Worm (Caenorhabditis elegans): Measurements from ENCODE around the gene K02E10.7.

The K02E10.7 gene

ce11 chrX:2482622-2483021, 25.7 kb downstream of the K02E10.7 start, which contains the start of gene K02E10.6:
K02E10.6 (minus strand) TSS chrX:2482770.
- peak; percentile 24 for TF ChIP-seq fos-1 (tag; optimal IDR thresholded peaks at IDR 0.05)
- no peak for TF ChIP-seq elt-1 (tag; optimal IDR thresholded peaks at IDR 0.05)

- TF ChIP-seq ceh-16 (tag; optimal IDR thresholded peaks at IDR 0.05) (no peak), nhr-77 (tag; optimal IDR thresholded peaks at IDR 0.05) (no peak), nhr-23 (tag; optimal IDR thresholded peaks at IDR 0.05) (no peak), skn-1 (tag; optimal IDR thresholded peaks at IDR 0.05) (no peak), F13H6.1 (tag; optimal IDR thresholded peaks at IDR 0.05) (no peak), zag-1 (tag; optimal IDR thresholded peaks at IDR 0.05) (no peak), ztf-1 (GFP tag; conservative IDR thresholded peaks at IDR 0.05) (no peak), mab-5 (tag; optimal IDR thresholded peaks at IDR 0.05) (no peak), nhr-21 (tag; optimal IDR thresholded peaks at IDR 0.05) (no peak), ztf-11 (tag; optimal IDR thresholded peaks at IDR 0.05) (no peak), aly-2 (tag; optimal IDR thresholded peaks at IDR 0.05) (no peak), gmeb-1 (tag; optimal IDR thresholded peaks at IDR 0.05) (no peak), lin-13 (GFP tag; optimal IDR thresholded peaks at IDR 0.05) (no peak), Y55F3AM.14 (GFP tag; optimal IDR thresholded peaks at IDR 0.05) (no peak), dmd-4 (tag; optimal IDR thresholded peaks at IDR 0.05) (no peak), fos-1 (tag; optimal IDR thresholded peaks at IDR 0.05) (no peak)
Measured at ce11 chrX:2478823-2479222, 29.5 kb downstream of the K02E10.7 start, which contains the start of gene K02E10.5. K02E10.5 (minus strand) TSS chrX:2478923.

- TF ChIP-seq nhr-23 (tag; optimal IDR thresholded peaks at IDR 0.05) (no peak), nhr-129 (tag; optimal IDR thresholded peaks at IDR 0.05) (no peak), R02D3.7 (tag; optimal IDR thresholded peaks at IDR 0.05) (no peak), sma-9 (GFP tag; optimal IDR thresholded peaks at IDR 0.05) (no peak), sma-9 (tag; optimal IDR thresholded peaks at IDR 0.05) (no peak), dmd-4 (tag; optimal IDR thresholded peaks at IDR 0.05) (no peak), crh-2 (tag; optimal IDR thresholded peaks at IDR 0.05) (no peak), mdl-1 (tag; optimal IDR thresholded peaks at IDR 0.05) (no peak), aly-2 (tag; optimal IDR thresholded peaks at IDR 0.05) (no peak), zag-1 (tag; optimal IDR thresholded peaks at IDR 0.05) (no peak), ztf-4 (tag; optimal IDR thresholded peaks at IDR 0.05) (no peak), blmp-1 (tag; optimal IDR thresholded peaks at IDR 0.05; ENCODE audit: insufficient read depth) (no peak), gmeb-1 (tag; optimal IDR thresholded peaks at IDR 0.05) (no peak), nhr-25 (tag; optimal IDR thresholded peaks at IDR 0.05) (no peak), elt-1 (tag; optimal IDR thresholded peaks at IDR 0.05) (no peak), elt-3 (tag; optimal IDR thresholded peaks at IDR 0.05) (no peak), lsy-2 (tag; optimal IDR thresholded peaks at IDR 0.05) (no peak), unc-62 (GFP tag; optimal IDR thresholded peaks at IDR 0.05) (no peak), mab-5 (tag; optimal IDR thresholded peaks at IDR 0.05) (no peak)
Measured at ce11 chrX:2475873-2476272, 32.5 kb downstream of the K02E10.7 start, which contains the start of gene R04B3.3. R04B3.3 (minus strand) TSS chrX:2475973.

ce11 chrX:2473618-2474017, 34.7 kb downstream of the K02E10.7 start, which contains the start of gene R04B3.2:
R04B3.2 (minus strand) TSS chrX:2473718.
- TF ChIP-seq lin-11 (tag; optimal IDR thresholded peaks at IDR 0.05) (no peak), C34F6.9 (tag; optimal IDR thresholded peaks at IDR 0.05) (no peak), mdl-1 (tag; optimal IDR thresholded peaks at IDR 0.05) (no peak), egl-27 (tag; optimal IDR thresholded peaks at IDR 0.05) (no peak), nhr-21 (tag; optimal IDR thresholded peaks at IDR 0.05) (no peak), nhr-6 (tag; optimal IDR thresholded peaks at IDR 0.05) (no peak), mbf-1 (tag; optimal IDR thresholded peaks at IDR 0.05) (no peak), elt-3 (tag; optimal IDR thresholded peaks at IDR 0.05) (no peak), Y55F3AM.14 (GFP tag; optimal IDR thresholded peaks at IDR 0.05) (no peak), ztf-4 (tag; optimal IDR thresholded peaks at IDR 0.05) (no peak), unc-62 (GFP tag; optimal IDR thresholded peaks at IDR 0.05) (no peak), sma-9 (GFP tag; optimal IDR thresholded peaks at IDR 0.05) (no peak), sma-9 (tag; optimal IDR thresholded peaks at IDR 0.05) (no peak), ama-1 (optimal IDR thresholded peaks at IDR 0.05) (no peak), fos-1 (tag; optimal IDR thresholded peaks at IDR 0.05) (no peak), nhr-129 (tag; optimal IDR thresholded peaks at IDR 0.05) (no peak), ztf-1 (GFP tag; conservative IDR thresholded peaks at IDR 0.05) (no peak), ztf-11 (tag; optimal IDR thresholded peaks at IDR 0.05) (no peak)

ce11 chrX:2471303-2471702, 37.0 kb downstream of the K02E10.7 start, which contains the start of gene R04B3.1:
R04B3.1 (minus strand) TSS chrX:2471403.
- no peak for TF ChIP-seq fos-1 (tag; optimal IDR thresholded peaks at IDR 0.05)
- TF ChIP-seq blmp-1 (tag; optimal IDR thresholded peaks at IDR 0.05; ENCODE audit: insufficient read depth): peak; percentile 4
- no peak for TF ChIP-seq nhr-77 (tag; optimal IDR thresholded peaks at IDR 0.05)

Measured in whole organism, L2 larva.